Fruit fly (Drosophila melanogaster): ENCODE measurements around the gene Mipp1.

The Mipp1 gene

DNA sequence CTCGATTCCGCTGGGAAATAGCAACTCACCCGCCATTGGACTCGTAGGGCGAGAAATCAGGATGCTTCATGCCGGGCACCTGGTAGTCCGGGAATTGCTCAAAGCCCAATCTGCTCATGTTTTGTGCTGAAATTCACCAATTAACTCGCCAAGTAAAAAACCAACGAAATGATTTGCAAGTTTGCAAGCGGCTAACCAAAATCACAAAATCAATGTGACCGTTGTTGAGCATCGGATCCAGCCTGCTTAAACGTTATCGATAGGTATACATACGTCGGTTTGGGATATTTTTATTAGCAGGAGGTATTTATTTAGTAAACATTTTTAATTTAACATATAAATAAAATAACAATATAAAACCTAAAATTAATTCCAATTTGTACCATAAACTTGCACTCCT lies 37.1 kb upstream of the Mipp1 start, which contains the start of gene Prosbeta6 (continued):
- TF ChIP-seq CG15601 (tag; optimal IDR thresholded peaks at IDR 0.05): no peak
- no peak for TF ChIP-seq CG14860 (GFP tag; IDR thresholded peaks at IDR 0.05; ENCODE audit: partially characterized antibody)
- peak; percentile 56 for TF ChIP-seq bigmax (GFP tag; optimal IDR thresholded peaks at IDR 0.05)
- TF ChIP-seq pita (GFP tag; optimal IDR thresholded peaks at IDR 0.05): no peak
- TF ChIP-seq ERR (GFP tag; optimal IDR thresholded peaks at IDR 0.05): no peak
- no peak for TF ChIP-seq Vsx1 (GFP tag; optimal IDR thresholded peaks at IDR 0.05)
- TF ChIP-seq CG3281 (GFP tag; optimal IDR thresholded peaks at IDR 0.05): no peak
- no peak for TF ChIP-seq ken (GFP tag; IDR thresholded peaks at IDR 0.05)
- TF ChIP-seq CG4424 (GFP tag; optimal IDR thresholded peaks at IDR 0.05): no peak
- TF ChIP-seq Fer1 (GFP tag; optimal IDR thresholded peaks at IDR 0.05): no peak
- TF ChIP-seq vfl (GFP tag; optimal IDR thresholded peaks at IDR 0.05): no peak
- no peak for TF ChIP-seq PHDP (tag; optimal IDR thresholded peaks at IDR 0.05)
- TF ChIP-seq shn (GFP tag; optimal IDR thresholded peaks at IDR 0.05): no peak
- TF ChIP-seq az2 (GFP tag; optimal IDR thresholded peaks at IDR 0.05): no peak
- no peak for TF ChIP-seq pnt (GFP tag; optimal IDR thresholded peaks at IDR 0.05)
- no peak for TF ChIP-seq sug (tag; optimal IDR thresholded peaks at IDR 0.05)
- TF ChIP-seq oc (tag; optimal IDR thresholded peaks at IDR 0.05): no peak
- no peak for TF ChIP-seq CG10654 (GFP tag; optimal IDR thresholded peaks at IDR 0.05)
- TF ChIP-seq Poxn (GFP tag; IDR thresholded peaks at IDR 0.05): no peak
- TF ChIP-seq CG12659 (GFP tag; optimal IDR thresholded peaks at IDR 0.05): peak; percentile 39
- TF ChIP-seq jing (GFP tag; optimal IDR thresholded peaks at IDR 0.05): no peak
- no peak for TF ChIP-seq Nf-YB (GFP tag; optimal IDR thresholded peaks at IDR 0.05)
- no peak for TF ChIP-seq CG17802 (tag; optimal IDR thresholded peaks at IDR 0.05)
- no peak for TF ChIP-seq CG4730 (GFP tag; IDR thresholded peaks at IDR 0.05)
- TF ChIP-seq CG1529 (GFP tag; optimal IDR thresholded peaks at IDR 0.05): no peak
- TF ChIP-seq kah (GFP tag; optimal IDR thresholded peaks at IDR 0.05): no peak
- TF ChIP-seq inv (GFP tag; IDR thresholded peaks at IDR 0.05; ENCODE audit: partially characterized antibody): no peak
- TF ChIP-seq cwo (GFP tag; optimal IDR thresholded peaks at IDR 0.05): no peak
- no peak for TF ChIP-seq Max (GFP tag; optimal IDR thresholded peaks at IDR 0.05)
- no peak for TF ChIP-seq Hsf (GFP tag; optimal IDR thresholded peaks at IDR 0.05)
- no peak for TF ChIP-seq Med (GFP tag)
- no peak for TF ChIP-seq scrt (GFP tag; optimal IDR thresholded peaks at IDR 0.05)
- TF ChIP-seq Dll (GFP tag; IDR thresholded peaks at IDR 0.05; ENCODE audit: partially characterized antibody): peak; percentile 56; the same call in 3 of the 4 replicates
- no peak for TF ChIP-seq Antp (GFP tag; optimal IDR thresholded peaks at IDR 0.05)
- no peak for TF ChIP-seq salm (tag; optimal IDR thresholded peaks at IDR 0.05)
- no peak for TF ChIP-seq Ets65A (GFP tag)
- TF ChIP-seq phol (tag; optimal IDR thresholded peaks at IDR 0.05): no peak
- TF ChIP-seq Bdp1 (GFP tag; optimal IDR thresholded peaks at IDR 0.05): no peak
- TF ChIP-seq pzg (GFP tag; optimal IDR thresholded peaks at IDR 0.05): peak; percentile 66
- no peak for TF ChIP-seq gsb (GFP tag; IDR thresholded peaks at IDR 0.05)
- TF ChIP-seq rib (GFP tag; IDR thresholded peaks at IDR 0.05): no peak
- no peak for TF ChIP-seq sens (GFP tag)
- no peak for TF ChIP-seq seq (GFP tag; IDR thresholded peaks at IDR 0.05)
- TF ChIP-seq fd3F (GFP tag; optimal IDR thresholded peaks at IDR 0.05): no peak
- no peak for TF ChIP-seq CG3726 (GFP tag; IDR thresholded peaks at IDR 0.05)
- TF ChIP-seq nom (GFP tag; optimal IDR thresholded peaks at IDR 0.05): no peak
- no peak for TF ChIP-seq ato (GFP tag; IDR thresholded peaks at IDR 0.05; ENCODE audit: partially characterized antibody)
- no peak for TF ChIP-seq kni (GFP tag; optimal IDR thresholded peaks at IDR 0.05)
- TF ChIP-seq fu2 (GFP tag; optimal IDR thresholded peaks at IDR 0.05): no peak
- no peak for TF ChIP-seq dmrt99B (tag; optimal IDR thresholded peaks at IDR 0.05)
- TF ChIP-seq CG7271 (tag; optimal IDR thresholded peaks at IDR 0.05): no peak
- no peak for TF ChIP-seq zfh2 (GFP tag; optimal IDR thresholded peaks at IDR 0.05)
